Fruit fly (Drosophila melanogaster): ENCODE results near the gene CG14223.

DNA sequence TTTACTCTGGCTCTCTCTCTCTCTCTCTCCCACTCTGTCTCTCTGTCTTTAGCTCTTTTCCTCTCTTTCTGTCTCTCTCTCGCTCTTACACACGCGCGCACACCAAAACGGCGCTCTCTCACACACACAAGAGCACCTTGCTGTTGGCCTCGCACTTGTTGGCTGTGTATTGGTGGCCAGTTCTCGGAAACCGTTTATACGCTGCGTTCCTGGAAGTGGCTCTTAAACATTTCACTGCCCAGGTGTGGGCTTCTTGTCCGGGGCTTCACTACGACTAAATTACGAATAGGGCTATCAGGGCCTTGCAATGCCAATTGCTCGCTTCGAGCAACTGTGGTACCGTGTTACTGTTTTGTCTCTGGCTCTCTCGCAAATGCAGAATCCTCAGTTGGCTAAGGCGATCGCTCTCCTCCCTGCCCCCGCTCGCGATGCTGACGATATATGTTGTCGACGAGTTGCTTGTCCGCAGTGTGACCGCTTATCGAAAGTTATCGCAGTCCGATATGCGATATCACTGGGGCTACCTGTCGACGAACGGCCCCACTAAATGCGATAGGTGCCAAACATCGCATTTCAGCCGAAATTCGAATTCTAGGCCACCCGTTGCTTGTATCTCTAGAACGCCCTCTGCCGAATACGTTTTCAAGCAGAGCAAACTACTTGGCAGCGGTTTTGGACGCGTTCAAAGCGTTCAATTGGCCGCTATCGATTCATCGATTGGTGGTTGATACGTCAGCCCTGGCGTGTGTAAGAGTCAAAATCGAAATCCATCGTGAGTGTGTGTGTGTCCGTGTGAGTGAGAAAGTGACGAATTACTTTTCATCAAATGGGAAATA lies 19.5 kb upstream of the CG14223 start, which contains the start of the genes dome and Ubqn:
- TF ChIP-seq pan (optimal IDR thresholded peaks at IDR 0.05) (no peak), lola (GFP tag; optimal IDR thresholded peaks at IDR 0.05) (no peak), CrebA (GFP tag; optimal IDR thresholded peaks at IDR 0.05; ENCODE audit: borderline replicate concordance) (no peak), br (GFP tag; optimal IDR thresholded peaks at IDR 0.05) (peak; percentile 8), Myc (optimal IDR thresholded peaks at IDR 0.05) (no peak), dl (GFP tag; optimal IDR thresholded peaks at IDR 0.05; ENCODE audit: insufficient read depth in 1 of 2, partially characterized antibody in 2 of 2) (peak; percentile 86 to 97), Rel (GFP tag; optimal IDR thresholded peaks at IDR 0.05) (no peak), Rel (tag; optimal IDR thresholded peaks at IDR 0.05) (peak; percentile 4), Sp1 (GFP tag; optimal IDR thresholded peaks at IDR 0.05) (peak; percentile 27), ey (GFP tag; optimal IDR thresholded peaks at IDR 0.05) (no peak), woc (GFP tag; optimal IDR thresholded peaks at IDR 0.05) (peak; percentile 1), psq (GFP tag; optimal IDR thresholded peaks at IDR 0.05) (no peak), usp (GFP tag; optimal IDR thresholded peaks at IDR 0.05) (no peak)

Data from whole organism, wandering third instar larva.